Fruit fly (Drosophila melanogaster) Kc167 (cell line): ENCODE results near the gene DIP2.

Experiments
- Myc ChIP-seq: fragments of >200 bp; optimal IDR thresholded peaks from 2 replicates; lab custom pipeline; 2017; ENCODE audit warnings: missing external identifiers
- Sin3A ChIP-seq: fragments of >200 bp; optimal IDR thresholded peaks from 2 replicates; lab custom pipeline; 2018; ENCODE audit warnings: missing external identifiers
- h ChIP-seq: fragments of >200 bp; optimal IDR thresholded peaks from 3 replicates; lab custom pipeline; 2018; ENCODE audit warnings: missing external identifiers
- psq ChIP-seq: fragments of >200 bp; optimal IDR thresholded peaks from 2 replicates; lab custom pipeline; 2017; ENCODE audit warnings: missing external identifiers
- ttk ChIP-seq: sonication (Bioruptor generic); optimal IDR thresholded peaks from 2 replicates; lab custom pipeline; 2017; ENCODE audit warnings: missing external identifiers

- TF ChIP-seq psq (lab: Kevin White, UChicago): no peak
- no peak for TF ChIP-seq ttk
- no peak for TF ChIP-seq Sin3A (lab: Kevin White, UChicago)
- TF ChIP-seq Myc (lab: Kevin White, UChicago): no peak
- TF ChIP-seq h: no peak
Measured at dm6 chr3L:234337-234736, 23.4 kb downstream of the DIP2 start.
